Fruit fly (Drosophila melanogaster): ENCODE measurements around the gene CG13992.

dm6 chr2L:5961169-5961918, 6.2 kb downstream of the CG13992 start:
- TF ChIP-seq Atf-2 (GFP tag; optimal IDR thresholded peaks at IDR 0.05) (no peak), YL-1 (GFP tag; optimal IDR thresholded peaks at IDR 0.05) (no peak), CTCF (GFP tag; optimal IDR thresholded peaks at IDR 0.05) (no peak), Atf3 (GFP tag; optimal IDR thresholded peaks at IDR 0.05) (no peak), ci (GFP tag; IDR thresholded peaks at IDR 0.05) (no peak), CG9437 (GFP tag; optimal IDR thresholded peaks at IDR 0.05) (no peak), E2f1 (GFP tag; IDR thresholded peaks at IDR 0.05) (no peak)
